Worm (Caenorhabditis elegans) whole organism, L2 larva: Measurements from ENCODE around the gene ztf-31.

Experiments
- C34F6.9 ChIP-seq: fragments of 150-350 bp; optimal IDR thresholded peaks from 2 replicates; lab custom pipeline; 2014; ENCODE audit warnings: missing biosample characterization, missing genetic modification characterization
- F13H6.1 ChIP-seq: sonication (generic microtip); optimal IDR thresholded peaks from 2 replicates; lab custom pipeline; 2016; ENCODE audit warnings: missing genetic modification characterization, missing compliant biosample characterization
- R02D3.7 ChIP-seq: fragments of 150-350 bp; optimal IDR thresholded peaks from 2 replicates; lab custom pipeline; 2014; ENCODE audit warnings: missing biosample characterization, missing genetic modification characterization
- Y55F3AM.14 ChIP-seq: fragments of 200-800 bp; sonication (Bioruptor generic); optimal IDR thresholded peaks from 2 replicates; lab custom pipeline; 2018; ENCODE audit warnings: mild to moderate bottlenecking, missing genetic modification characterization, missing compliant biosample characterization
- ZK546.5 ChIP-seq: sonication (generic microtip); optimal IDR thresholded peaks from 2 replicates; lab custom pipeline; 2017; ENCODE audit warnings: missing biosample characterization, missing genetic modification characterization
- alr-1 ChIP-seq: fragments of 150-350 bp; optimal IDR thresholded peaks from 2 replicates; lab custom pipeline; 2014; ENCODE audit warnings: missing biosample characterization, missing genetic modification characterization
- aly-2 ChIP-seq: fragments of 150-350 bp; optimal IDR thresholded peaks from 2 replicates; lab custom pipeline; 2014; ENCODE audit warnings: missing biosample characterization, missing genetic modification characterization
- blmp-1 ChIP-seq: sonication (generic microtip); optimal IDR thresholded peaks from 2 replicates; lab custom pipeline; 2017; ENCODE audit warnings: missing genetic modification characterization, mild to moderate bottlenecking, missing compliant biosample characterization, antibody characterized with exemption, moderate library complexity; ENCODE audit not compliant: insufficient read depth
- ceh-16 ChIP-seq: fragments of 150-350 bp; optimal IDR thresholded peaks from 2 replicates; lab custom pipeline; 2014; ENCODE audit warnings: missing biosample characterization, missing genetic modification characterization
- ceh-82 ChIP-seq: fragments of 150-350 bp; optimal IDR thresholded peaks from 2 replicates; lab custom pipeline; 2014; ENCODE audit warnings: missing biosample characterization, missing genetic modification characterization
- crh-2 ChIP-seq: sonication (generic microtip); optimal IDR thresholded peaks from 2 replicates; lab custom pipeline; 2017; ENCODE audit warnings: missing biosample characterization, missing genetic modification characterization
- dmd-4 ChIP-seq: sonication (generic microtip); optimal IDR thresholded peaks from 2 replicates; lab custom pipeline; 2017; ENCODE audit warnings: missing biosample characterization, missing genetic modification characterization
- egl-27 ChIP-seq: sonication (generic microtip); optimal IDR thresholded peaks from 3 replicates; lab custom pipeline; 2017; ENCODE audit warnings: missing biosample characterization, missing genetic modification reagents, missing genetic modification characterization
- elt-1 ChIP-seq: fragments of 150-350 bp; optimal IDR thresholded peaks from 2 replicates; lab custom pipeline; 2014; ENCODE audit warnings: missing biosample characterization, missing genetic modification characterization
- elt-3 ChIP-seq: sonication (generic microtip); optimal IDR thresholded peaks from 2 replicates; lab custom pipeline; 2017; ENCODE audit warnings: missing biosample characterization, missing genetic modification characterization
- fos-1 ChIP-seq: fragments of 150-350 bp; optimal IDR thresholded peaks from 2 replicates; lab custom pipeline; 2014; ENCODE audit warnings: missing biosample characterization, missing genetic modification characterization
- lin-13 ChIP-seq: fragments of 150-350 bp; optimal IDR thresholded peaks from 2 replicates; lab custom pipeline; 2014; ENCODE audit warnings: missing biosample characterization, missing genetic modification reagents, missing genetic modification characterization
- lsy-2 ChIP-seq, 2 experiments: fragments of 150-350 bp in 1 of 2; sonication (generic microtip) in 1 of 2; optimal IDR thresholded peaks; 2 replicates each; lab custom pipeline; 2014 to 2017; ENCODE audit warnings: missing biosample characterization in 2 of 2, missing genetic modification characterization in 2 of 2
- mbf-1 ChIP-seq: sonication (generic microtip); optimal IDR thresholded peaks from 2 replicates; lab custom pipeline; 2017; ENCODE audit warnings: missing biosample characterization, missing genetic modification characterization
- nhr-10 ChIP-seq: sonication (generic microtip); optimal IDR thresholded peaks from 2 replicates; lab custom pipeline; 2017; ENCODE audit warnings: missing biosample characterization, missing genetic modification characterization
- nhr-12 ChIP-seq: fragments of 150-350 bp; optimal IDR thresholded peaks from 2 replicates; lab custom pipeline; 2014; ENCODE audit warnings: missing biosample characterization, missing genetic modification characterization
- nhr-129 ChIP-seq: fragments of 150-350 bp; optimal IDR thresholded peaks from 2 replicates; lab custom pipeline; 2014; ENCODE audit warnings: missing biosample characterization, missing genetic modification characterization
- nhr-21 ChIP-seq: fragments of 150-350 bp; optimal IDR thresholded peaks from 2 replicates; lab custom pipeline; 2014; ENCODE audit warnings: missing biosample characterization, missing genetic modification characterization
- nhr-23 ChIP-seq: fragments of 150-350 bp; optimal IDR thresholded peaks from 2 replicates; lab custom pipeline; 2014; ENCODE audit warnings: missing biosample characterization, missing genetic modification reagents, missing genetic modification characterization
- nhr-25 ChIP-seq: fragments of 150-350 bp; sonication (generic microtip); optimal IDR thresholded peaks from 3 replicates; lab custom pipeline; 2014; ENCODE audit warnings: missing biosample characterization, missing genetic modification characterization
- nhr-77 ChIP-seq: fragments of 150-350 bp; optimal IDR thresholded peaks from 2 replicates; lab custom pipeline; 2014; ENCODE audit warnings: missing biosample characterization, missing genetic modification characterization
- peb-1 ChIP-seq: fragments of 150-350 bp; optimal IDR thresholded peaks from 2 replicates; lab custom pipeline; 2014; ENCODE audit warnings: missing biosample characterization, missing genetic modification characterization
- sem-4 ChIP-seq: fragments of 150-350 bp; optimal IDR thresholded peaks from 2 replicates; lab custom pipeline; 2014; ENCODE audit warnings: missing biosample characterization, missing genetic modification reagents, missing genetic modification characterization
- skn-1 ChIP-seq: sonication (generic microtip); optimal IDR thresholded peaks from 2 replicates; lab custom pipeline; 2017; ENCODE audit warnings: missing biosample characterization, missing genetic modification characterization
- sma-3 ChIP-seq: sonication (generic microtip); optimal IDR thresholded peaks from 2 replicates; lab custom pipeline; 2016; ENCODE audit warnings: missing genetic modification reagents, missing genetic modification characterization, missing compliant biosample characterization
- snpc-4 ChIP-seq: fragments of 150-350 bp; optimal IDR thresholded peaks from 2 replicates; lab custom pipeline; 2014; ENCODE audit warnings: missing biosample characterization, missing genetic modification characterization
- unc-55 ChIP-seq: fragments of 150-350 bp; sonication (generic microtip); optimal IDR thresholded peaks from 3 replicates; lab custom pipeline; 2014; ENCODE audit warnings: missing biosample characterization, missing genetic modification reagents, missing genetic modification characterization
- unc-62 ChIP-seq: fragments of 150-350 bp; optimal IDR thresholded peaks from 2 replicates; lab custom pipeline; 2014; ENCODE audit warnings: missing biosample characterization, missing genetic modification reagents, missing genetic modification characterization
- ztf-1 ChIP-seq: fragments of 200-800 bp; sonication (Bioruptor generic); conservative IDR thresholded peaks from 2 replicates; pipeline ENCODE4 v1.3.6; 2022; ENCODE audit warnings: missing genetic modification characterization, missing compliant biosample characterization
- ztf-4 ChIP-seq: fragments of 150-350 bp; optimal IDR thresholded peaks from 2 replicates; lab custom pipeline; 2014; ENCODE audit warnings: missing biosample characterization, missing genetic modification characterization

ztf-31 gene

ce11 chrIII:7226607-7227006 is 14.6 kb upstream of the ztf-31 start, which contains the start of gene hsp-75:
Gene hsp-75, minus strand, starts transcription at chrIII:7226707.
- TF ChIP-seq R02D3.7 (tag; lab: Kevin White, UChicago) (no peak), Y55F3AM.14 (GFP tag; lab: Kevin White, UChicago) (no peak), ceh-82 (no peak), nhr-12 (tag; lab: Kevin White, UChicago) (no peak), elt-1 (tag; lab: Kevin White, UChicago) (no peak), aly-2 (tag; lab: Kevin White, UChicago) (no peak), fos-1 (tag; lab: Kevin White, UChicago) (no peak), F13H6.1 (tag; lab: Kevin White, UChicago) (no peak), blmp-1 (no peak), nhr-23 (tag; lab: Kevin White, UChicago) (no peak), unc-55 (GFP tag; lab: Kevin White, UChicago) (no peak), elt-3 (tag; lab: Kevin White, UChicago) (no peak), skn-1 (tag; lab: Kevin White, UChicago) (no peak), ztf-1 (GFP tag; lab: Robert Waterston, UW) (no peak), sem-4 (tag; lab: Kevin White, UChicago) (no peak), dmd-4 (tag; lab: Kevin White, UChicago) (no peak), nhr-129 (tag; lab: Kevin White, UChicago) (no peak), mbf-1 (no peak), nhr-25 (no peak), ZK546.5 (tag; lab: Kevin White, UChicago) (no peak)

ce11 chrIII:7229687-7230086 is 11.5 kb upstream of the ztf-31 start, which contains the start of gene R151.8:
Gene R151.8, minus strand, starts transcription at chrIII:7229787.
- no peak for TF ChIP-seq aly-2 (tag; lab: Kevin White, UChicago)
- TF ChIP-seq C34F6.9 (tag; lab: Kevin White, UChicago) = no peak
- TF ChIP-seq elt-1 (tag; lab: Kevin White, UChicago) = no peak
- TF ChIP-seq sma-3 (GFP tag; lab: Kevin White, UChicago) = no peak
- no peak for TF ChIP-seq crh-2 (tag; lab: Kevin White, UChicago)
- no peak for TF ChIP-seq unc-55 (GFP tag; lab: Kevin White, UChicago)
- TF ChIP-seq nhr-21 (tag; lab: Kevin White, UChicago) = no peak
- no peak for TF ChIP-seq lin-13
- TF ChIP-seq ceh-16 (tag; lab: Kevin White, UChicago) = no peak
- no peak for TF ChIP-seq ztf-1 (GFP tag; lab: Robert Waterston, UW)
- TF ChIP-seq nhr-10 (tag; lab: Kevin White, UChicago) = no peak
- TF ChIP-seq ceh-82 = no peak
- TF ChIP-seq unc-62 (GFP tag; lab: Kevin White, UChicago) = no peak
- TF ChIP-seq nhr-23 (tag; lab: Kevin White, UChicago) = no peak
- no peak for TF ChIP-seq nhr-129 (tag; lab: Kevin White, UChicago)
- TF ChIP-seq nhr-25 = no peak
- TF ChIP-seq snpc-4 (tag; lab: Kevin White, UChicago) = no peak
- TF ChIP-seq skn-1 (tag; lab: Kevin White, UChicago) = no peak

- TF ChIP-seq R02D3.7 (tag; lab: Kevin White, UChicago) (no peak), lsy-2 (tag; optimal IDR thresholded peaks at IDR 0.05; lab: Kevin White, UChicago) (no peak), ztf-4 (tag; lab: Kevin White, UChicago) (no peak), alr-1 (tag; lab: Kevin White, UChicago) (no peak)
Observed at ce11 chrIII:7230841-7231240, 10.3 kb upstream of the ztf-31 start, which contains the start of gene R151.10. Gene R151.10, minus strand, starts transcription at chrIII:7230941.

ce11 chrIII:7232782-7233181 is 8.4 kb upstream of the ztf-31 start, which contains the start of gene adr-2:
Gene adr-2, minus strand, starts transcription at chrIII:7232882.
- TF ChIP-seq lsy-2 (tag; optimal IDR thresholded peaks at IDR 0.05; lab: Kevin White, UChicago) (no peak), nhr-77 (tag; lab: Kevin White, UChicago) (no peak), peb-1 (no peak), nhr-12 (tag; lab: Kevin White, UChicago) (no peak), egl-27 (tag; lab: Kevin White, UChicago) (no peak), dmd-4 (tag; lab: Kevin White, UChicago) (no peak), nhr-129 (tag; lab: Kevin White, UChicago) (no peak)
- TF ChIP-seq, all 48 proteins: peak for 0
